Worm (Caenorhabditis elegans) whole organism, L4/young adult: ENCODE measurements around the gene col-90.

Experiments used
- W03F9.2 ChIP-seq: fragments of 150-350 bp; optimal IDR thresholded peaks from 2 replicates; lab custom pipeline; 2014; ENCODE audit warnings: missing biosample characterization, missing genetic modification characterization
- dao-5 ChIP-seq: sonication (generic microtip); optimal IDR thresholded peaks from 2 replicates; lab custom pipeline; 2016; ENCODE audit warnings: missing genotype, missing genetic modification characterization, moderate library complexity, missing compliant biosample characterization

- TF ChIP-seq W03F9.2 (tag; lab: Kevin White, UChicago) (no peak), dao-5 (tag; lab: Kevin White, UChicago) (no peak)
These were observed 30.1 kb downstream of the col-90 start for ce11 chrIII:7978723-7979122.
